Worm (Caenorhabditis elegans) whole organism, L3 larva: ENCODE results near the gene C17G10.10.
A peak's percentile ranks its signal among the peaks of the same experiment; 100 is the strongest.

Experiments used
- R02D3.7 ChIP-seq: fragments of 150-350 bp; optimal IDR thresholded peaks from 2 replicates; lab custom pipeline; 2014; ENCODE audit warnings: missing biosample characterization, missing genetic modification characterization
- ZK546.5 ChIP-seq: sonication (generic microtip); optimal IDR thresholded peaks from 2 replicates; lab custom pipeline; 2017; ENCODE audit warnings: missing biosample characterization, missing genetic modification characterization
- aly-2 ChIP-seq: fragments of 150-350 bp; optimal IDR thresholded peaks from 2 replicates; lab custom pipeline; 2014; ENCODE audit warnings: missing biosample characterization, missing genetic modification characterization
- ama-1 ChIP-seq: fragments of 150-350 bp; optimal IDR thresholded peaks from 2 replicates; lab custom pipeline; 2018
- ceh-16 ChIP-seq: sonication (generic microtip); optimal IDR thresholded peaks from 2 replicates; lab custom pipeline; 2017; ENCODE audit warnings: missing biosample characterization, missing genetic modification characterization
- ceh-28 ChIP-seq: fragments of 150-350 bp; optimal IDR thresholded peaks from 2 replicates; lab custom pipeline; 2014; ENCODE audit warnings: missing biosample characterization, missing genetic modification reagents, missing genetic modification characterization
- ceh-82 ChIP-seq: fragments of 150-350 bp; optimal IDR thresholded peaks from 2 replicates; lab custom pipeline; 2014; ENCODE audit warnings: missing biosample characterization, missing genetic modification characterization
- ceh-9 ChIP-seq: sonication (generic microtip); optimal IDR thresholded peaks from 2 replicates; lab custom pipeline; 2018; ENCODE audit warnings: missing biosample characterization, missing genetic modification characterization
- daf-12 ChIP-seq: fragments of 150-350 bp; optimal IDR thresholded peaks from 2 replicates; lab custom pipeline; 2014; ENCODE audit warnings: missing biosample characterization, missing genetic modification reagents, missing genetic modification characterization
- egl-27 ChIP-seq: sonication (generic microtip); optimal IDR thresholded peaks from 4 replicates; lab custom pipeline; 2017; ENCODE audit warnings: missing biosample characterization, missing genetic modification reagents, missing genetic modification characterization
- egl-5 ChIP-seq: fragments of 150-350 bp; optimal IDR thresholded peaks from 2 replicates; lab custom pipeline; 2017; ENCODE audit warnings: missing biosample characterization, missing genetic modification reagents, missing genetic modification characterization, inconsistent platforms
- elt-1 ChIP-seq: fragments of 150-350 bp; optimal IDR thresholded peaks from 2 replicates; lab custom pipeline; 2014; ENCODE audit warnings: missing biosample characterization, missing genetic modification characterization
- elt-2 ChIP-seq: sonication (generic microtip); optimal IDR thresholded peaks from 2 replicates; lab custom pipeline; 2016; ENCODE audit warnings: missing genetic modification reagents, mild to moderate bottlenecking, missing genetic modification characterization, missing compliant biosample characterization
- elt-3 ChIP-seq, 3 experiments: fragments of 150-350 bp in 1 of 3; sonication (generic microtip) in 2 of 3; optimal IDR thresholded peaks; 2 replicates in 2 of 3; 4 replicates in 1 of 3; lab custom pipeline; 2014 to 2017; ENCODE audit warnings: missing biosample characterization in 3 of 3, missing genetic modification characterization in 3 of 3
- eor-1 ChIP-seq, 2 experiments: fragments of 150-350 bp; optimal IDR thresholded peaks; 2 replicates each; lab custom pipeline; 2014 to 2018; ENCODE audit warnings: missing biosample characterization in 2 of 2, missing genetic modification characterization in 2 of 2
- fkh-10 ChIP-seq: sonication (generic microtip); optimal IDR thresholded peaks from 2 replicates; lab custom pipeline; 2017; ENCODE audit warnings: missing biosample characterization, missing genetic modification reagents, missing genetic modification characterization
- fkh-2 ChIP-seq: fragments of 150-350 bp; optimal IDR thresholded peaks from 2 replicates; lab custom pipeline; 2014; ENCODE audit warnings: missing biosample characterization, missing genetic modification reagents, missing genetic modification characterization
- fos-1 ChIP-seq: fragments of 150-350 bp; optimal IDR thresholded peaks from 2 replicates; lab custom pipeline; 2014; ENCODE audit warnings: missing biosample characterization, missing genetic modification characterization
- hmg-11 ChIP-seq: sonication (generic microtip); optimal IDR thresholded peaks from 2 replicates; lab custom pipeline; 2016; ENCODE audit warnings: missing genetic modification characterization, missing compliant biosample characterization
- jun-1 ChIP-seq: fragments of 150-350 bp; optimal IDR thresholded peaks from 2 replicates; lab custom pipeline; 2014; ENCODE audit warnings: missing biosample characterization, missing genetic modification reagents, missing genetic modification characterization
- lin-15B ChIP-seq: fragments of 150-350 bp; optimal IDR thresholded peaks from 2 replicates; lab custom pipeline; 2014; ENCODE audit warnings: missing biosample characterization, missing genetic modification characterization
- lin-39 ChIP-seq: fragments of 150-350 bp; optimal IDR thresholded peaks from 2 replicates; lab custom pipeline; 2018; ENCODE audit warnings: missing biosample characterization, missing genetic modification reagents, missing genetic modification characterization
- lsy-12 ChIP-seq: sonication (generic microtip); optimal IDR thresholded peaks from 2 replicates; lab custom pipeline; 2016; ENCODE audit warnings: mild to moderate bottlenecking, missing genetic modification characterization, missing compliant biosample characterization
- mdl-1 ChIP-seq: fragments of 150-350 bp; optimal IDR thresholded peaks from 2 replicates; lab custom pipeline; 2014; ENCODE audit warnings: missing biosample characterization, missing genetic modification characterization
- mml-1 ChIP-seq: fragments of 150-350 bp; sonication (generic microtip); optimal IDR thresholded peaks from 3 replicates; lab custom pipeline; 2014; ENCODE audit warnings: missing biosample characterization, missing genetic modification characterization
- nfya-1 ChIP-seq: sonication (generic microtip); optimal IDR thresholded peaks from 2 replicates; lab custom pipeline; 2017; ENCODE audit warnings: missing genetic modification characterization, mild to moderate bottlenecking, missing compliant biosample characterization, antibody characterized with exemption, moderate library complexity; ENCODE audit not compliant: insufficient read depth
- nhr-11 ChIP-seq: fragments of 150-350 bp; optimal IDR thresholded peaks from 2 replicates; lab custom pipeline; 2014; ENCODE audit warnings: missing biosample characterization, missing genetic modification characterization
- nhr-12 ChIP-seq: fragments of 150-350 bp; optimal IDR thresholded peaks from 2 replicates; lab custom pipeline; 2014; ENCODE audit warnings: missing biosample characterization, missing genetic modification characterization
- nhr-23 ChIP-seq: fragments of 150-350 bp; optimal IDR thresholded peaks from 2 replicates; lab custom pipeline; 2014; ENCODE audit warnings: missing biosample characterization, missing genetic modification reagents, missing genetic modification characterization
- nhr-237 ChIP-seq: fragments of 150-350 bp; optimal IDR thresholded peaks from 2 replicates; lab custom pipeline; 2014; ENCODE audit warnings: missing biosample characterization, missing genetic modification characterization
- nhr-25 ChIP-seq: sonication (generic microtip); optimal IDR thresholded peaks from 2 replicates; lab custom pipeline; 2017; ENCODE audit warnings: missing biosample characterization, missing genetic modification characterization
- nhr-28 ChIP-seq: fragments of 150-350 bp; optimal IDR thresholded peaks from 2 replicates; lab custom pipeline; 2014; ENCODE audit warnings: missing biosample characterization, missing genetic modification characterization
- nhr-43 ChIP-seq: sonication (generic microtip); optimal IDR thresholded peaks from 2 replicates; lab custom pipeline; 2016; ENCODE audit warnings: mild to moderate bottlenecking, missing genetic modification characterization, missing compliant biosample characterization; ENCODE audit not compliant: poor library complexity, severe bottlenecking
- nhr-67 ChIP-seq: fragments of 150-350 bp; optimal IDR thresholded peaks from 2 replicates; lab custom pipeline; 2014; ENCODE audit warnings: missing biosample characterization, missing genetic modification characterization
- nhr-76 ChIP-seq: fragments of 150-350 bp; sonication (generic microtip); optimal IDR thresholded peaks from 5 replicates; lab custom pipeline; 2014; ENCODE audit warnings: missing biosample characterization, missing genetic modification characterization
- nhr-77 ChIP-seq: fragments of 150-350 bp; optimal IDR thresholded peaks from 2 replicates; lab custom pipeline; 2014; ENCODE audit warnings: missing biosample characterization, missing genetic modification characterization
- pha-4 ChIP-seq: fragments of 150-350 bp; optimal IDR thresholded peaks from 2 replicates; lab custom pipeline; 2014; ENCODE audit warnings: missing biosample characterization, missing genetic modification reagents, missing genetic modification characterization
- pqm-1 ChIP-seq: fragments of 150-350 bp; optimal IDR thresholded peaks from 2 replicates; lab custom pipeline; 2017; ENCODE audit warnings: missing biosample characterization, missing genetic modification characterization, inconsistent platforms
- sea-2 ChIP-seq: fragments of 150-350 bp; sonication (generic microtip); optimal IDR thresholded peaks from 4 replicates; lab custom pipeline; 2014; ENCODE audit warnings: missing biosample characterization, missing genetic modification reagents, missing genetic modification characterization
- skn-1 ChIP-seq: fragments of 150-350 bp; optimal IDR thresholded peaks from 2 replicates; lab custom pipeline; 2014; ENCODE audit warnings: missing biosample characterization, missing genetic modification characterization
- snpc-4 ChIP-seq: fragments of 150-350 bp; optimal IDR thresholded peaks from 2 replicates; lab custom pipeline; 2014; ENCODE audit warnings: missing biosample characterization, missing genetic modification characterization
- tbx-2 ChIP-seq: sonication (generic microtip); optimal IDR thresholded peaks from 2 replicates; lab custom pipeline; 2016; ENCODE audit warnings: mild to moderate bottlenecking, missing genetic modification characterization, missing compliant biosample characterization
- unc-39 ChIP-seq: sonication (generic microtip); optimal IDR thresholded peaks from 4 replicates; lab custom pipeline; 2017; ENCODE audit warnings: missing biosample characterization, missing genetic modification characterization
- unc-62 ChIP-seq: fragments of 150-350 bp; sonication (generic microtip); optimal IDR thresholded peaks from 4 replicates; lab custom pipeline; 2014; ENCODE audit warnings: missing biosample characterization, missing genetic modification reagents, missing genetic modification characterization
- zag-1 ChIP-seq: fragments of 150-350 bp; optimal IDR thresholded peaks from 2 replicates; lab custom pipeline; 2014; ENCODE audit warnings: missing biosample characterization, missing genetic modification characterization
- ztf-11 ChIP-seq: fragments of 150-350 bp; optimal IDR thresholded peaks from 2 replicates; lab custom pipeline; 2014; ENCODE audit warnings: missing biosample characterization, missing genetic modification characterization
- ztf-4 ChIP-seq: fragments of 150-350 bp; optimal IDR thresholded peaks from 2 replicates; lab custom pipeline; 2014; ENCODE audit warnings: missing biosample characterization, missing genetic modification characterization

Gene C17G10.10

ce11 chrII:5599326-5600044, at the start of gene C17G10.10:
Gene C17G10.10, minus strand, starts transcription at chrII:5599376.
- peak; percentile 61 for TF ChIP-seq lsy-12 (tag; lab: Kevin White, UChicago)
- peak; percentile 55 for TF ChIP-seq pqm-1 (tag; lab: Kevin White, UChicago)
- no peak for TF ChIP-seq mml-1 (tag; lab: Kevin White, UChicago)
- TF ChIP-seq snpc-4 (tag; lab: Kevin White, UChicago), result peak; percentile 99
- peak; percentile 38 for TF ChIP-seq lin-39
- no peak for TF ChIP-seq aly-2 (tag; lab: Kevin White, UChicago)
- no peak for TF ChIP-seq eor-1 (tag; optimal IDR thresholded peaks at IDR 0.05; lab: Kevin White, UChicago)
- TF ChIP-seq unc-39 (tag; lab: Kevin White, UChicago), result no peak
- no peak for TF ChIP-seq daf-12 (tag; lab: Kevin White, UChicago)
- TF ChIP-seq ztf-4, result no peak
- peak; percentile 60 for TF ChIP-seq ceh-82 (tag; lab: Kevin White, UChicago)
- no peak for TF ChIP-seq egl-27 (tag; lab: Kevin White, UChicago)
- peak; percentile 30 for TF ChIP-seq nhr-28 (tag; lab: Kevin White, UChicago)
- no peak for TF ChIP-seq fos-1 (tag; lab: Kevin White, UChicago)
- TF ChIP-seq nhr-43 (tag; lab: Kevin White, UChicago), result peak; percentile 89
- TF ChIP-seq nhr-25 (tag; lab: Kevin White, UChicago), result peak; percentile 82
- TF ChIP-seq fkh-10, result no peak
- TF ChIP-seq ZK546.5 (tag; lab: Kevin White, UChicago), result no peak
- no peak for TF ChIP-seq sea-2 (GFP tag; lab: Kevin White, UChicago)
- TF ChIP-seq elt-2 (tag; lab: Kevin White, UChicago), result peak; percentile 83
- peak; percentile 54 for TF ChIP-seq egl-5 (tag; lab: Kevin White, UChicago)
- TF ChIP-seq nhr-237, result no peak
- TF ChIP-seq nhr-77 (tag; lab: Kevin White, UChicago), result peak; percentile 89
- TF ChIP-seq zag-1 (tag; lab: Kevin White, UChicago), result no peak
- peak; percentile 10 for TF ChIP-seq R02D3.7 (tag; lab: Kevin White, UChicago)
- no peak for TF ChIP-seq nhr-11
- peak; percentile 84 for TF ChIP-seq nhr-23 (tag; lab: Kevin White, UChicago)
- peak; percentile 93 for TF ChIP-seq ama-1 (lab: Kevin White, UChicago)
- peak; percentile 29 for TF ChIP-seq jun-1 (tag; lab: Kevin White, UChicago)
- TF ChIP-seq elt-1 (tag; lab: Kevin White, UChicago), result no peak
- TF ChIP-seq ceh-16, result no peak
- peak; percentile 47 for TF ChIP-seq ceh-28 (tag; lab: Kevin White, UChicago)
- no peak for TF ChIP-seq nhr-76 (tag; lab: Kevin White, UChicago)
- TF ChIP-seq ceh-9 (tag; lab: Kevin White, UChicago), result no peak
- TF ChIP-seq nfya-1, result peak; percentile 75
- no peak for TF ChIP-seq nhr-67 (tag; lab: Kevin White, UChicago)
- no peak for TF ChIP-seq unc-62 (GFP tag; lab: Kevin White, UChicago)
- TF ChIP-seq mdl-1 (tag; lab: Kevin White, UChicago), result peak; percentile 34
- TF ChIP-seq pha-4 (tag; lab: Kevin White, UChicago), result peak; percentile 49
- peak; percentile 33 for TF ChIP-seq tbx-2 (tag; lab: Kevin White, UChicago)
- no peak for TF ChIP-seq ztf-11 (tag; lab: Kevin White, UChicago)
- TF ChIP-seq nhr-12 (tag; lab: Kevin White, UChicago), result peak; percentile 9
- TF ChIP-seq fkh-2 (tag; lab: Kevin White, UChicago), result no peak
- TF ChIP-seq skn-1, result peak; percentile 9
- peak; percentile 60 for TF ChIP-seq lin-15B (tag; lab: Kevin White, UChicago)
- peak in 1 of 3 experiments; percentile 30 for TF ChIP-seq elt-3 (tag; optimal IDR thresholded peaks at IDR 0.05; lab: Kevin White, UChicago)
- TF ChIP-seq hmg-11, result peak; percentile 60
- TF ChIP-seq, all 47 proteins: peak for 25
